Fruit fly (Drosophila melanogaster) whole organism, prepupa: Measurements from ENCODE around the gene kri.

ENCODE experiments used
- Blimp-1 ChIP-seq: fragments of 200-800 bp; sonication (Bioruptor generic); optimal IDR thresholded peaks from 3 replicates; lab custom pipeline; 2017; ENCODE audit warnings: missing biosample characterization, missing genetic modification characterization, mild to moderate bottlenecking, moderate library complexity, missing genetic modification reagents
- CG10631 ChIP-seq: fragments of 200-800 bp; sonication (Bioruptor generic); optimal IDR thresholded peaks from 2 replicates; lab custom pipeline; 2016; ENCODE audit warnings: missing biosample characterization, missing genetic modification characterization
- CG10669 ChIP-seq: fragments of 200-800 bp; sonication (Bioruptor generic); optimal IDR thresholded peaks from 3 replicates; lab custom pipeline; 2018; ENCODE audit warnings: missing biosample characterization, mild to moderate bottlenecking, missing genetic modification characterization, moderate library complexity
- CG11294 ChIP-seq: fragments of 200-800 bp; sonication (Bioruptor generic); IDR thresholded peaks from 2 replicates; pipeline ENCODE4 v1.3.6; 2022; ENCODE audit warnings: missing biosample characterization, missing genetic modification characterization
- CG11762 ChIP-seq: fragments of 200-800 bp; sonication (Bioruptor generic); optimal IDR thresholded peaks from 3 replicates; lab custom pipeline; 2016; ENCODE audit warnings: missing biosample characterization, missing genetic modification characterization; ENCODE audit not compliant: insufficient read depth
- CG1621 ChIP-seq: fragments of 200-800 bp; sonication (Bioruptor generic); optimal IDR thresholded peaks from 3 replicates; lab custom pipeline; 2018; ENCODE audit warnings: missing biosample characterization, mild to moderate bottlenecking, missing genetic modification characterization
- CG16779 ChIP-seq: fragments of 200-800 bp; sonication (Bioruptor generic); optimal IDR thresholded peaks from 3 replicates; lab custom pipeline; 2017; ENCODE audit warnings: missing biosample characterization, mild to moderate bottlenecking, missing genetic modification characterization
- CG3032 ChIP-seq: fragments of 200-800 bp; optimal IDR thresholded peaks from 2 replicates; lab custom pipeline; 2019; ENCODE audit warnings: missing biosample characterization, mild to moderate bottlenecking, missing genetic modification characterization, moderate library complexity
- CG31627 ChIP-seq: fragments of 200-800 bp; sonication (Bioruptor generic); optimal IDR thresholded peaks from 3 replicates; lab custom pipeline; 2016; ENCODE audit warnings: missing biosample characterization, missing genetic modification characterization
- CG32006 ChIP-seq: fragments of 200-800 bp; sonication (Bioruptor generic); optimal IDR thresholded peaks from 3 replicates; lab custom pipeline; 2017; ENCODE audit warnings: missing biosample characterization, mild to moderate bottlenecking, missing genetic modification characterization
- CG34406 ChIP-seq: fragments of 200-800 bp; sonication (Bioruptor generic); optimal IDR thresholded peaks from 3 replicates; lab custom pipeline; 2016; ENCODE audit warnings: missing biosample characterization, missing genetic modification characterization
- CG3919 ChIP-seq: fragments of 200-800 bp; sonication (Bioruptor generic); optimal IDR thresholded peaks from 3 replicates; lab custom pipeline; 2016; ENCODE audit warnings: missing biosample characterization, missing genetic modification characterization
- CG6163 ChIP-seq: fragments of 200-800 bp; sonication (Bioruptor generic); IDR thresholded peaks from 3 replicates; pipeline ENCODE4 v1.3.6; 2022; ENCODE audit warnings: missing biosample characterization, missing genetic modification characterization
- CG6792 ChIP-seq: fragments of 200-800 bp; sonication (Bioruptor generic); optimal IDR thresholded peaks from 3 replicates; lab custom pipeline; 2016; ENCODE audit warnings: missing biosample characterization, missing genetic modification characterization
- CG6808 ChIP-seq: fragments of 200-800 bp; sonication (Bioruptor generic); optimal IDR thresholded peaks from 3 replicates; lab custom pipeline; 2017; ENCODE audit warnings: missing biosample characterization, missing genetic modification characterization, mild to moderate bottlenecking, moderate library complexity, missing genetic modification reagents
- CG6854 ChIP-seq: fragments of 200-800 bp; sonication (Bioruptor generic); optimal IDR thresholded peaks from 2 replicates; lab custom pipeline; 2017; ENCODE audit warnings: missing biosample characterization, mild to moderate bottlenecking, missing genetic modification characterization
- CG8319 ChIP-seq: fragments of 200-800 bp; sonication (Bioruptor generic); optimal IDR thresholded peaks from 3 replicates; lab custom pipeline; 2016; ENCODE audit warnings: missing biosample characterization, missing genetic modification characterization
- CG8632 ChIP-seq: fragments of 200-800 bp; sonication (Bioruptor generic); optimal IDR thresholded peaks from 3 replicates; lab custom pipeline; 2016; ENCODE audit warnings: missing biosample characterization, missing genetic modification characterization
- CG9139 ChIP-seq: fragments of 200-800 bp; sonication (Bioruptor generic); optimal IDR thresholded peaks from 3 replicates; lab custom pipeline; 2017; ENCODE audit warnings: missing biosample characterization, mild to moderate bottlenecking, missing genetic modification characterization
- Eip75B ChIP-seq: fragments of 200-800 bp; sonication (Bioruptor generic); optimal IDR thresholded peaks from 3 replicates; lab custom pipeline; 2016; ENCODE audit warnings: missing biosample characterization, missing genetic modification characterization
- Eip78C ChIP-seq: fragments of 200-800 bp; sonication (Bioruptor generic); peaks from one replicate; lab custom pipeline; 2016; ENCODE audit warnings: missing biosample characterization, missing genetic modification characterization
- Ets96B ChIP-seq: fragments of 200-800 bp; optimal IDR thresholded peaks from 2 replicates; lab custom pipeline; 2019; ENCODE audit warnings: missing biosample characterization, mild to moderate bottlenecking, missing genetic modification characterization, moderate library complexity
- Gug ChIP-seq: fragments of 200-800 bp; sonication (Bioruptor generic); IDR thresholded peaks from 2 replicates; pipeline ENCODE4 v1.3.6; 2022; ENCODE audit warnings: missing biosample characterization, missing genetic modification characterization
- Hr38 ChIP-seq: sonication (Bioruptor generic); optimal IDR thresholded peaks from 2 replicates; lab custom pipeline; 2016; ENCODE audit warnings: missing biosample characterization, missing genetic modification characterization
- Hr39 ChIP-seq: fragments of 200-800 bp; sonication (Bioruptor generic); optimal IDR thresholded peaks from 2 replicates; lab custom pipeline; 2016; ENCODE audit warnings: missing biosample characterization, missing genetic modification characterization
- Hr4 ChIP-seq: fragments of 200-800 bp; sonication (Bioruptor generic); optimal IDR thresholded peaks from 3 replicates; lab custom pipeline; 2016; ENCODE audit warnings: missing biosample characterization, missing genetic modification characterization
- Lpt ChIP-seq: fragments of 200-800 bp; sonication (Bioruptor generic); optimal IDR thresholded peaks from 3 replicates; lab custom pipeline; 2016; ENCODE audit warnings: missing biosample characterization, missing genetic modification characterization
- Met ChIP-seq: fragments of 200-800 bp; sonication (Bioruptor generic); optimal IDR thresholded peaks from 3 replicates; lab custom pipeline; 2016; ENCODE audit warnings: missing biosample characterization, missing genetic modification characterization
- OdsH ChIP-seq: fragments of 200-800 bp; sonication (Bioruptor generic); optimal IDR thresholded peaks from 3 replicates; lab custom pipeline; 2016; ENCODE audit warnings: missing biosample characterization, missing genetic modification characterization
- Smox ChIP-seq: fragments of 200-800 bp; sonication (Bioruptor generic); optimal IDR thresholded peaks from 3 replicates; lab custom pipeline; 2016; ENCODE audit warnings: missing biosample characterization, missing genetic modification characterization
- Sox102F ChIP-seq: fragments of 200-800 bp; sonication (Bioruptor generic); optimal IDR thresholded peaks from 2 replicates; lab custom pipeline; 2016; ENCODE audit warnings: missing biosample characterization, mild to moderate bottlenecking, missing genetic modification characterization
- achi ChIP-seq: fragments of 200-800 bp; sonication (Bioruptor generic); optimal IDR thresholded peaks from 3 replicates; lab custom pipeline; 2016; ENCODE audit warnings: missing biosample characterization, missing genetic modification characterization
- acj6 ChIP-seq: fragments of 200-800 bp; sonication (Bioruptor generic); optimal IDR thresholded peaks from 3 replicates; lab custom pipeline; 2016; ENCODE audit warnings: missing biosample characterization, missing genetic modification characterization
- cyc ChIP-seq: fragments of 200-800 bp; sonication (Bioruptor generic); optimal IDR thresholded peaks from 3 replicates; lab custom pipeline; 2016; ENCODE audit warnings: missing biosample characterization, missing genetic modification characterization
- dac ChIP-seq: fragments of 200-800 bp; sonication (Bioruptor generic); optimal IDR thresholded peaks from 2 replicates; lab custom pipeline; 2017; ENCODE audit warnings: missing biosample characterization, mild to moderate bottlenecking, missing genetic modification characterization
- dsx ChIP-seq: fragments of 200-800 bp; optimal IDR thresholded peaks from 3 replicates; lab custom pipeline; 2019; ENCODE audit warnings: missing biosample characterization, mild to moderate bottlenecking, missing genetic modification characterization, moderate library complexity; ENCODE audit not compliant: poor library complexity, severe bottlenecking
- eg ChIP-seq: fragments of 200-800 bp; sonication (Bioruptor generic); IDR thresholded peaks from 3 replicates; pipeline ENCODE4 v1.3.6; 2022; ENCODE audit warnings: missing biosample characterization, missing genetic modification characterization
- fd59A ChIP-seq: fragments of 200-800 bp; sonication (Bioruptor generic); optimal IDR thresholded peaks from 2 replicates; lab custom pipeline; 2017; ENCODE audit warnings: missing biosample characterization, mild to moderate bottlenecking, missing genetic modification characterization, missing genetic modification reagents
- fkh ChIP-seq: fragments of 200-800 bp; sonication (Bioruptor generic); optimal IDR thresholded peaks from 3 replicates; lab custom pipeline; 2017; ENCODE audit warnings: missing biosample characterization, mild to moderate bottlenecking, missing genetic modification characterization, moderate library complexity
- lz ChIP-seq: fragments of 200-800 bp; sonication (Bioruptor generic); optimal IDR thresholded peaks from 3 replicates; lab custom pipeline; 2016; ENCODE audit warnings: missing biosample characterization, missing genetic modification characterization
- pdm3 ChIP-seq: fragments of 200-800 bp; sonication (Bioruptor generic); optimal IDR thresholded peaks from 3 replicates; lab custom pipeline; 2016; ENCODE audit warnings: missing biosample characterization, missing genetic modification characterization
- salr ChIP-seq, 2 experiments: fragments of 200-800 bp; sonication (Bioruptor generic); optimal IDR thresholded peaks; 3 replicates each; lab custom pipeline; 2016 to 2018; ENCODE audit warnings: missing biosample characterization in 2 of 2, missing genetic modification characterization in 2 of 2, mild to moderate bottlenecking in 1 of 2
- spab ChIP-seq: fragments of 200-800 bp; sonication (Bioruptor generic); optimal IDR thresholded peaks from 2 replicates; lab custom pipeline; 2017; ENCODE audit warnings: missing biosample characterization, mild to moderate bottlenecking, missing genetic modification characterization, missing genetic modification reagents
- ss ChIP-seq, 2 experiments: fragments of 200-800 bp; sonication (Bioruptor generic); optimal IDR thresholded peaks; 2 replicates in 1 of 2; 3 replicates in 1 of 2; lab custom pipeline; 2017 to 2018; ENCODE audit warnings: mild to moderate bottlenecking in 2 of 2, missing biosample characterization in 2 of 2, missing genetic modification characterization in 2 of 2, moderate library complexity in 1 of 2
- svp ChIP-seq: fragments of 200-800 bp; sonication (Bioruptor generic); peaks from one replicate; lab custom pipeline; 2016; ENCODE audit warnings: missing biosample characterization, missing genetic modification characterization
- topi ChIP-seq: fragments of 200-800 bp; sonication (Bioruptor generic); optimal IDR thresholded peaks from 3 replicates; lab custom pipeline; 2016; ENCODE audit warnings: missing biosample characterization, missing genetic modification characterization
- vri ChIP-seq: fragments of 200-800 bp; sonication (Bioruptor generic); optimal IDR thresholded peaks from 3 replicates; lab custom pipeline; 2016; ENCODE audit warnings: missing biosample characterization, mild to moderate bottlenecking, missing genetic modification characterization

Gene kri

dm6 chr3L:5835431-5835830 lies 24.7 kb downstream of the kri start (continued):
- no peak for TF ChIP-seq Hr38 (GFP tag; lab: Kevin White, UChicago)
- no peak for TF ChIP-seq CG34406 (GFP tag; lab: Kevin White, UChicago)
- TF ChIP-seq pdm3 (GFP tag; lab: Kevin White, UChicago): no peak
- no peak for TF ChIP-seq CG8319 (GFP tag; lab: Kevin White, UChicago)
- no peak for TF ChIP-seq CG8632 (GFP tag; lab: Kevin White, UChicago)
- no peak for TF ChIP-seq Ets96B (tag; lab: Kevin White, UChicago)
- TF ChIP-seq fkh (GFP tag; lab: Kevin White, UChicago): no peak
- no peak for TF ChIP-seq CG3919 (GFP tag; lab: Kevin White, UChicago)
- no peak for TF ChIP-seq ss (GFP tag; optimal IDR thresholded peaks at IDR 0.05; lab: Kevin White, UChicago)
- TF ChIP-seq CG16779: no peak
- no peak for TF ChIP-seq Lpt
- peak; percentile 82 for TF ChIP-seq CG6854 (GFP tag; lab: Kevin White, UChicago)
- TF ChIP-seq CG10631 (GFP tag; lab: Kevin White, UChicago): no peak
- TF ChIP-seq CG11762 (GFP tag; lab: Kevin White, UChicago): no peak
- TF ChIP-seq, all 60 proteins: peak for 5

DNA sequence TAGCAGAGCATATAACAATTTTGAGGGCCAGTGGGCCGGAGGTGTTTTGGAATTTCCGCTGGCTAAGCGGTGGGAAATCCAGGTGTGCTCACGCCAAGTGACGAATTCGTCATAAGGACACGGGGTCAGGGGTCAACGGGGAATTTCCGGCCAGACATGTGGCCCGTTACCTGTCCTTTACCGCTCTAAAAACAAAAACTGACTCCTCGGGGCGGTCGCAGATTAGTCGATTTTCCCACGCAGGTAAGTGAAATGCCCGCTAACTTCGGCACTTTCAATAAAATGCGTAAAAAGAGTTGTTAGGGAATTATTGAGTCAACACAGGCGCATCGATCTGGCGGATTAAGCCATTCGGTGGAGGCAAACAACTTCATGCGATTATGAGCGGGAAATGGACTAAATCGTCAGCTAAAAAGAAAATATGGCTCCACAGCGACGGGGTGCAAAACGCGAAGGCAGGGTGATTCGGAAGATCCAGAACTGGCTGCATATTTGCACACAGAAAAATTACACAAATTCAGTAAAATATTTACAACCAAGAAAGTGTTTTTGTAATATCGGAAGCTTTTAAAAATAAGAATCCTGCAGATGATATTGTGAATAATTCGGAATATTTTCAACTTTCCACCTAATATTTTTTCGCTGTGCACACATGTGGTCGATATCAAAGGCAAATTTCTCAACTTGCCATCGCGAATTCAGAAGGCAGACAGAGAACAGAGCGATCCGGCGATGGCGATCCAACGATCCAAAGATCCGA lies 25.3 kb downstream of the kri start:
- TF ChIP-seq cyc (GFP tag; lab: Kevin White, UChicago) (peak; percentile 32), Hr4 (GFP tag; lab: Kevin White, UChicago) (no peak), achi (peak; percentile 34), Smox (GFP tag; lab: Kevin White, UChicago) (peak; percentile 28), Hr39 (GFP tag; lab: Kevin White, UChicago) (peak; percentile 40), topi (GFP tag; lab: Kevin White, UChicago) (peak; percentile 27), lz (peak; percentile 39), Sox102F (GFP tag; lab: Kevin White, UChicago) (peak; percentile 55), eg (GFP tag; lab: Robert Waterston, UW) (no peak), CG31627 (GFP tag; lab: Kevin White, UChicago) (peak; percentile 39), CG6792 (peak; percentile 35), Blimp-1 (GFP tag; lab: Kevin White, UChicago) (no peak), Lpt (no peak), Eip75B (peak; percentile 44), acj6 (GFP tag; lab: Kevin White, UChicago) (peak; percentile 51), CG8319 (GFP tag; lab: Kevin White, UChicago) (no peak), pdm3 (GFP tag; lab: Kevin White, UChicago) (peak; percentile 51), dac (GFP tag; lab: Kevin White, UChicago) (no peak), fkh (GFP tag; lab: Kevin White, UChicago) (no peak), Gug (GFP tag; lab: Robert Waterston, UW) (no peak), CG34406 (GFP tag; lab: Kevin White, UChicago) (no peak), ss (GFP tag; optimal IDR thresholded peaks at IDR 0.05; lab: Kevin White, UChicago) (no peak), vri (peak; percentile 15), CG1621 (peak; percentile 26), spab (GFP tag; lab: Kevin White, UChicago) (no peak), salr (GFP tag; optimal IDR thresholded peaks at IDR 0.05; lab: Kevin White, UChicago) (peak; percentile 17 to 28), CG6808 (peak; percentile 37), CG32006 (peak; percentile 21), CG10631 (GFP tag; lab: Kevin White, UChicago) (peak; percentile 63), CG10669 (GFP tag; lab: Kevin White, UChicago) (peak; percentile 40), svp (peak; percentile 61), dsx (GFP tag; lab: Kevin White, UChicago) (peak; percentile 21), Met (GFP tag; lab: Kevin White, UChicago) (peak; percentile 38), Eip78C (GFP tag; lab: Kevin White, UChicago) (peak; percentile 83), OdsH (GFP tag; lab: Kevin White, UChicago) (peak; percentile 41), fd59A (GFP tag; lab: Kevin White, UChicago) (peak; percentile 15), Hr38 (GFP tag; lab: Kevin White, UChicago) (no peak), CG11294 (no peak), CG8632 (GFP tag; lab: Kevin White, UChicago) (no peak), CG6163 (GFP tag; lab: Robert Waterston, UW) (peak; percentile 70; the same call in 2 of the 3 replicates), CG9139 (GFP tag; lab: Kevin White, UChicago) (peak; percentile 26), CG3032 (tag; lab: Kevin White, UChicago) (peak; percentile 32)
